Worm (Caenorhabditis elegans): ENCODE data around the gene K07E3.9.

ce11 chrX:8083330-8083729, 24.7 kb upstream of the K07E3.9 start:
- no peak for TF ChIP-seq jun-1 (tag; optimal IDR thresholded peaks at IDR 0.05)
- no peak for TF ChIP-seq pqm-1 (tag; optimal IDR thresholded peaks at IDR 0.05)
